Fruit fly (Drosophila melanogaster): ENCODE data around the gene wts.

The wts gene

dm6 chr3R:30747039-30747438 lies 59.4 kb downstream of the wts start (continued):
- TF ChIP-seq Gsc (GFP tag; IDR thresholded peaks at IDR 0.05) (0 out of 2 replicates have a peak, but pooled peaks have one; percentile 13), CG8765 (GFP tag; IDR thresholded peaks at IDR 0.05) (peak; percentile 46; the same call in 1 of the 2 replicates), CG1603 (tag; optimal IDR thresholded peaks at IDR 0.05) (peak; percentile 38), dmrt11E (tag; optimal IDR thresholded peaks at IDR 0.05) (peak; percentile 36), CG10959 (GFP tag; IDR thresholded peaks at IDR 0.05) (peak; percentile 30; the same call in 1 of the 2 replicates), CG2712 (tag; optimal IDR thresholded peaks at IDR 0.05) (peak; percentile 33), CG1024 (GFP tag; IDR thresholded peaks at IDR 0.05) (0 out of 2 replicates have a peak, but pooled peaks have one; percentile 13), Mrtf (GFP tag; IDR thresholded peaks at IDR 0.05) (0 out of 3 replicates have a peak, but pooled peaks have one; percentile 22), CG4404 (GFP tag; IDR thresholded peaks at IDR 0.05) (peak; percentile 49; the same call in 1 of the 2 replicates), Drgx (GFP tag; IDR thresholded peaks at IDR 0.05) (0 out of 2 replicates have a peak, but pooled peaks have one; percentile 14), CG6689 (GFP tag; IDR thresholded peaks at IDR 0.05) (peak; percentile 46; the same call in 1 of the 2 replicates), sens-2 (GFP tag; IDR thresholded peaks at IDR 0.05) (no peak), CG10979 (tag; optimal IDR thresholded peaks at IDR 0.05) (peak; percentile 8), Ptx1 (GFP tag; IDR thresholded peaks at IDR 0.05) (0 out of 2 replicates have a peak, but pooled peaks have one; percentile 20), CG7357 (GFP tag; IDR thresholded peaks at IDR 0.05) (no peak), CG17829 (tag; optimal IDR thresholded peaks at IDR 0.05) (peak; percentile 6)

- no peak for TF ChIP-seq D19A (tag; optimal IDR thresholded peaks at IDR 0.05)
- TF ChIP-seq Pdp1 (GFP tag; optimal IDR thresholded peaks at IDR 0.05): peak in 1 of 2 experiments; percentile 55
- no peak for TF ChIP-seq D (optimal IDR thresholded peaks at IDR 0.05)
- no peak for TF ChIP-seq D (GFP tag; optimal IDR thresholded peaks at IDR 0.05)
Observed at dm6 chr3R:30746190-30746589, 60.2 kb downstream of the wts start, which contains the start of gene Npc2h. Gene Npc2h, minus strand, starts transcription at chr3R:30746290.

- TF ChIP-seq Hr51 (GFP tag; optimal IDR thresholded peaks at IDR 0.05): no peak
- TF ChIP-seq sim (GFP tag; IDR thresholded peaks at IDR 0.05): no peak
- no peak for TF ChIP-seq CG15479 (GFP tag; optimal IDR thresholded peaks at IDR 0.05)
- no peak for TF ChIP-seq gsb (GFP tag; IDR thresholded peaks at IDR 0.05)
- no peak for TF ChIP-seq CG11504 (tag; optimal IDR thresholded peaks at IDR 0.05)
- no peak for TF ChIP-seq Chrac-16 (GFP tag; optimal IDR thresholded peaks at IDR 0.05)
- no peak for TF ChIP-seq CG7987 (GFP tag; optimal IDR thresholded peaks at IDR 0.05)
- TF ChIP-seq dpn (GFP tag; optimal IDR thresholded peaks at IDR 0.05): no peak
- no peak for TF ChIP-seq CG17568 (GFP tag; optimal IDR thresholded peaks at IDR 0.05)
- peak; percentile 28; the same call in 1 of the 3 replicates for TF ChIP-seq row (GFP tag; IDR thresholded peaks at IDR 0.05)
- TF ChIP-seq MESR4 (GFP tag; optimal IDR thresholded peaks at IDR 0.05): no peak
- TF ChIP-seq toy (GFP tag; IDR thresholded peaks at IDR 0.05): no peak
- no peak for TF ChIP-seq CG10274 (GFP tag; optimal IDR thresholded peaks at IDR 0.05)
- TF ChIP-seq sug (tag; optimal IDR thresholded peaks at IDR 0.05): peak; percentile 9
- no peak for TF ChIP-seq crol (GFP tag; IDR thresholded peaks at IDR 0.05)
- no peak for TF ChIP-seq Dfd (GFP tag; optimal IDR thresholded peaks at IDR 0.05)
- TF ChIP-seq Oaz (GFP tag; IDR thresholded peaks at IDR 0.05): no peak
- no peak for TF ChIP-seq Dll (GFP tag; IDR thresholded peaks at IDR 0.05; ENCODE audit: partially characterized antibody)
- no peak for TF ChIP-seq onecut (GFP tag; IDR thresholded peaks at IDR 0.05)
- peak; percentile 79 for TF ChIP-seq D19A (tag; optimal IDR thresholded peaks at IDR 0.05)
- TF ChIP-seq CG34376 (GFP tag; optimal IDR thresholded peaks at IDR 0.05): peak; percentile 2
- peak; percentile 8 for TF ChIP-seq Med (GFP tag)
- TF ChIP-seq CG13894 (tag; optimal IDR thresholded peaks at IDR 0.05): no peak
- TF ChIP-seq Lhr (GFP tag; optimal IDR thresholded peaks at IDR 0.05): no peak
- TF ChIP-seq E2f1 (GFP tag; IDR thresholded peaks at IDR 0.05): no peak
Observed at dm6 chr3R:30745104-30745503, 61.3 kb downstream of the wts start, which contains the start of gene Npc2g. Gene Npc2g, minus strand, starts transcription at chr3R:30745263.

Measured in whole organism, embryonic.